Worm (Caenorhabditis elegans): ENCODE results near the gene F35H10.3.

DNA sequence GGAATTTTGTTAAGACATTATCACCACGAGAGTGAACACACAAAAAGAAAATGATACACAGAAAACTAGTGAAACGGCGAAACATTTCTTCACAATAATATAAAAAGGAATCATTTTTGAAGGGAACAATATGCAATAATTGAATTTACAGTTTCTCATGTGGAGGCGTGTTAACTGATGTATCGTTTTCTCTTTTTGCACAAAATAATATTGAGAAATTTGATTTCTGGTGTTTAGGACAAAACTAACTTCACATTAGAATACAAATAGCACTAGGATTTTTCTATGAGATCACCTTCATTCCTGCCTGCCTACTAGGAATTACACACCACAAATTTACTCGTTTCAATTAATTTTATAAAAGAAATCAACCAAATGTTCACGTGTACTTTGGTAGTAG is 32.7 kb downstream of the F35H10.3 start, which contains the start of gene D2096.13:
- no peak for TF ChIP-seq ceh-2 (tag; optimal IDR thresholded peaks at IDR 0.05)
- no peak for TF ChIP-seq nhr-11 (tag; optimal IDR thresholded peaks at IDR 0.05)
- TF ChIP-seq fkh-10 (GFP tag; optimal IDR thresholded peaks at IDR 0.05) = no peak
- no peak for TF ChIP-seq nhr-232 (tag; optimal IDR thresholded peaks at IDR 0.05)
- TF ChIP-seq tbx-2 (tag; optimal IDR thresholded peaks at IDR 0.05) = no peak
- TF ChIP-seq ceh-30 (tag; optimal IDR thresholded peaks at IDR 0.05) = no peak
- no peak for TF ChIP-seq ceh-48 (tag; optimal IDR thresholded peaks at IDR 0.05)
- TF ChIP-seq mec-3 (tag; optimal IDR thresholded peaks at IDR 0.05; ENCODE audit: borderline replicate concordance) = no peak
- TF ChIP-seq ama-1 (optimal IDR thresholded peaks at IDR 0.05) = no peak
- no peak for TF ChIP-seq pqm-1 (tag; optimal IDR thresholded peaks at IDR 0.05)
- no peak for TF ChIP-seq pag-3 (tag; optimal IDR thresholded peaks at IDR 0.05; ENCODE audit: borderline replicate concordance)
- TF ChIP-seq ets-4 (tag; optimal IDR thresholded peaks at IDR 0.05) = no peak

Data from whole organism, late embryonic.